Fruit fly (Drosophila melanogaster) S2 (cell line): ENCODE data around the gene Obp19b.

Experiments used
- CG8478 ChIP-seq: fragments of >200 bp; optimal IDR thresholded peaks from 2 replicates; lab custom pipeline; 2018
- CTCF ChIP-seq, 2 experiments: fragments of >200 bp; optimal IDR thresholded peaks; 2 replicates each; lab custom pipeline; 2018

DNA sequence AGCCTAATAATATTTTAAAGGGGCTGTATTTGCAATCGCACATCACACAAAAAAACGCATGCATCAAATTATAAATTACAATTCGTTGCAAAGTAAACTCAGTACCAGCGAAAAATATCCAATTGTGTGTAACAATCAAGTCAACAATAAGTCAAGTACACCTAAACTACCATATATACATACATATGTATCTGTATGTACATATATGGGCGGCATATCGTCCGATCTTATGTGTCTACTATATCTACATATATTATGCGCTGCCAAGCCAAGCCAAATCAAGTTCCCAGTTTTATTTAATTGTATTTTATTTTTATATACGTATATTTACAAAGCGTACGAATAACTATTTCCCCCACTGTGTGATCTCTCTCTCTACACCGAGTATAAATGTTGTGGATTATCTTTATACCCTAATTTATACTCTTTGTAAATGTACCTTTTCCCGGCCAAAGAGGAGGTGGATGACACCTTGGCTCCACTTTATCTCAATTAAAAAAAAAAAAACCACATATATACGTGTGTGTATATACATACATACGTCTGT is 49.9 kb downstream of the Obp19b start:
- no peak for TF ChIP-seq CG8478
- no peak for TF ChIP-seq CTCF (optimal IDR thresholded peaks at IDR 0.05; lab: Kevin White, UChicago)
